Worm (Caenorhabditis elegans): ENCODE measurements around the gene rif-1.1.

DNA sequence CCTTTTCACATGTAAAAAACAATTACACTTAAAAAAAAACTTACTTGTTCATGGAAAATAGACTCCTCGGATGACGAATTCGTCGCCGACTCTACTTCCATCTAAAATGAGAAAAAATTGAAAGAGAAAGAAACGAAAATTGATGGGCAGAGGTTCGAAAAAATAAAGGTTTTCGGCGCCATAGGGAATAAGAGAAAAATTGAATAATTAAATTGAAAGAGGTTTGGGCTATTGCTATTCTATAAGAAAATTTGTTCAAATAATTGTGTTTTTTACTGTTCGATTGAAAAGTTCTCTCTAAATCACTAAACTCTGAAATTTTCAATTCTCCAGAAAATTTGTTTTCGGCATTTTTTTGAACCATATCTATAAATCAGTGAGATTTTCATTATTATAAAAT lies 22.2 kb upstream of the rif-1.1 start, which contains the start of gene rabr-2:
- TF ChIP-seq ZK546.5 (tag; optimal IDR thresholded peaks at IDR 0.05): no peak
- TF ChIP-seq unc-39 (tag; optimal IDR thresholded peaks at IDR 0.05): no peak
- TF ChIP-seq ceh-82 (tag; optimal IDR thresholded peaks at IDR 0.05): no peak
- TF ChIP-seq nhr-12 (tag; optimal IDR thresholded peaks at IDR 0.05): no peak
- no peak for TF ChIP-seq unc-62 (GFP tag; optimal IDR thresholded peaks at IDR 0.05)
- TF ChIP-seq ama-1 (optimal IDR thresholded peaks at IDR 0.05): no peak
- no peak for TF ChIP-seq elt-2 (tag; optimal IDR thresholded peaks at IDR 0.05)
- no peak for TF ChIP-seq fkh-10 (GFP tag; optimal IDR thresholded peaks at IDR 0.05)
- TF ChIP-seq ceh-16 (tag; optimal IDR thresholded peaks at IDR 0.05): no peak
- no peak for TF ChIP-seq egl-27 (tag; optimal IDR thresholded peaks at IDR 0.05)
- TF ChIP-seq nhr-67 (tag; optimal IDR thresholded peaks at IDR 0.05): no peak
- TF ChIP-seq skn-1 (tag; optimal IDR thresholded peaks at IDR 0.05): no peak
